Worm (Caenorhabditis elegans): Measurements from ENCODE around the gene oac-4.

DNA sequence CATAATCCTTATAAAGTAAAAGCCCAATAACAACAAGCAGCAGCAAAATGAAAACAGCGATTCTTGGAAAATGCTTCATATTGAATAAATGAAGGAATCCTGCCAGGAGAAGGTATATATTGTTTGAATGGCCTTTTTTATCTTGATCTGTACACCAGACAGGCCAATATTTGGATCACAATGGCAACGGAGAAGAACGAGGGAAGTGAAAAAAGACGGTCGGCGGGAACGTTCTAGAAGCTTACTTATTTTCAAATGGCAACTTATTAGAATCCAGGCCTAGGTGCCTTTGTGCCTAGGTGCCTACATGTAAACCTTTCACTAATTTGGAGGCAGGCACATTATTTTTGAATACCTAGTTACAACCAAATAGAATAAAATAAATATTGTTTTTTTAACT, 8.0 kb downstream of the oac-4 start, which contains the start of gene F54D10.8:
- TF ChIP-seq madf-10 (tag; optimal IDR thresholded peaks at IDR 0.05) (no peak), mxl-1 (tag; optimal IDR thresholded peaks at IDR 0.05) (no peak)
